2 fruit fly cellular contexts compared by ENCODE assay signal in genomic region chr3L:21192024-21192423, dm6.
TF ChIP-seq lines count a peak whose summit lies in the region.

No protein-coding gene starts in this region.

- TF ChIP-seq CTCF in whole organism, embryonic (GFP tag; optimal IDR thresholded peaks at IDR 0.05; lab: Kevin White, UChicago): no peak

TF ChIP-seq in whole organism, embryonic, 481 proteins besides CTCF, POLR2A, EP300 and RAD21 (continues in another document):
- TF ChIP-seq nom (GFP tag; optimal IDR thresholded peaks at IDR 0.05; lab: Kevin White, UChicago) (peak; percentile 33), Hmr (GFP tag; optimal IDR thresholded peaks at IDR 0.05; lab: Kevin White, UChicago) (peak; percentile 21), klu (GFP tag; IDR thresholded peaks at IDR 0.05; lab: Robert Waterston, UW) (no peak), lab (GFP tag; optimal IDR thresholded peaks at IDR 0.05; lab: Kevin White, UChicago) (peak; percentile 61), Deaf1 (tag; optimal IDR thresholded peaks at IDR 0.05; lab: Kevin White, UChicago) (peak; percentile 28), mirr (GFP tag; optimal IDR thresholded peaks at IDR 0.05; lab: Kevin White, UChicago) (peak; percentile 44), scrt (GFP tag; optimal IDR thresholded peaks at IDR 0.05; lab: Kevin White, UChicago) (peak; percentile 66), ci (GFP tag; IDR thresholded peaks at IDR 0.05; lab: Robert Waterston, UW) (0 out of 3 replicates have a peak, but pooled peaks have one; percentile 10), CG15514 (GFP tag; optimal IDR thresholded peaks at IDR 0.05; lab: Kevin White, UChicago) (peak; percentile 32), Spps (tag; optimal IDR thresholded peaks at IDR 0.05; lab: Kevin White, UChicago) (no peak), CG34376 (GFP tag; optimal IDR thresholded peaks at IDR 0.05; lab: Kevin White, UChicago) (peak; percentile 65), CG13296 (GFP tag; optimal IDR thresholded peaks at IDR 0.05; lab: Kevin White, UChicago) (peak; percentile 35), CG13287 (GFP tag; IDR thresholded peaks at IDR 0.05; lab: Robert Waterston, UW; ENCODE audit: partially characterized antibody) (no peak), CG32532 (GFP tag; IDR thresholded peaks at IDR 0.05; lab: Robert Waterston, UW) (0 out of 2 replicates have a peak, but pooled peaks have one; percentile 6), CG6854 (GFP tag; optimal IDR thresholded peaks at IDR 0.05; lab: Kevin White, UChicago) (peak; percentile 33), CG13894 (tag; optimal IDR thresholded peaks at IDR 0.05; lab: Kevin White, UChicago) (peak; percentile 43), CG17385 (GFP tag; optimal IDR thresholded peaks at IDR 0.05; lab: Kevin White, UChicago) (peak; percentile 38), CG10654 (GFP tag; optimal IDR thresholded peaks at IDR 0.05; lab: Kevin White, UChicago) (no peak), B-H2 (GFP tag; optimal IDR thresholded peaks at IDR 0.05; lab: Kevin White, UChicago) (peak; percentile 10), CG6272 (GFP tag; IDR thresholded peaks at IDR 0.05; lab: Robert Waterston, UW) (no peak), CG3065 (GFP tag; optimal IDR thresholded peaks at IDR 0.05; lab: Kevin White, UChicago) (no peak), CG3847 (GFP tag; IDR thresholded peaks at IDR 0.05; lab: Robert Waterston, UW) (no peak), Med (GFP tag; lab: Kevin White, UChicago) (peak; percentile 80), Trl (optimal IDR thresholded peaks at IDR 0.05; lab: Kevin White, UChicago) (peak; percentile 24 to 25), Trl (GFP tag; optimal IDR thresholded peaks at IDR 0.05; lab: Kevin White, UChicago) (no peak), C15 (GFP tag; IDR thresholded peaks at IDR 0.05; lab: Robert Waterston, UW) (no peak), onecut (GFP tag; IDR thresholded peaks at IDR 0.05; lab: Robert Waterston, UW) (peak; percentile 70), CG42726 (GFP tag; IDR thresholded peaks at IDR 0.05; lab: Robert Waterston, UW; ENCODE audit: partially characterized antibody) (no peak), hkb (optimal IDR thresholded peaks at IDR 0.05; lab: Kevin White, UChicago) (no peak), hkb (GFP tag; IDR thresholded peaks at IDR 0.05; lab: Robert Waterston, UW) (no peak), CG32772 (GFP tag; IDR thresholded peaks at IDR 0.05; lab: Robert Waterston, UW) (no peak), CG12071 (GFP tag; optimal IDR thresholded peaks at IDR 0.05; lab: Kevin White, UChicago) (peak; percentile 33), Rfx (GFP tag; IDR thresholded peaks at IDR 0.05; lab: Robert Waterston, UW) (peak; percentile 31; the same call in 1 of the 2 replicates), CG6765 (GFP tag; optimal IDR thresholded peaks at IDR 0.05; lab: Kevin White, UChicago) (peak; percentile 60), Xbp1 (GFP tag; optimal IDR thresholded peaks at IDR 0.05; lab: Kevin White, UChicago) (no peak), phol (tag; optimal IDR thresholded peaks at IDR 0.05; lab: Kevin White, UChicago) (no peak), Ets97D (GFP tag; optimal IDR thresholded peaks at IDR 0.05; lab: Kevin White, UChicago) (peak; percentile 67), CG17328 (GFP tag; IDR thresholded peaks at IDR 0.05; lab: Robert Waterston, UW) (0 out of 2 replicates have a peak, but pooled peaks have one; percentile 12), Meics (GFP tag; optimal IDR thresholded peaks at IDR 0.05; lab: Kevin White, UChicago) (peak; percentile 34), Hand (GFP tag; optimal IDR thresholded peaks at IDR 0.05; lab: Kevin White, UChicago) (peak; percentile 40), Blimp-1 (GFP tag; optimal IDR thresholded peaks at IDR 0.05; lab: Kevin White, UChicago) (no peak), CG7928 (GFP tag; optimal IDR thresholded peaks at IDR 0.05; lab: Kevin White, UChicago) (no peak), eyg (GFP tag; optimal IDR thresholded peaks at IDR 0.05; lab: Kevin White, UChicago) (no peak), Ets65A (GFP tag; lab: Kevin White, UChicago) (no peak), gsb-n (tag; optimal IDR thresholded peaks at IDR 0.05; lab: Kevin White, UChicago) (no peak), pfk (GFP tag; optimal IDR thresholded peaks at IDR 0.05; lab: Kevin White, UChicago) (peak; percentile 44)

TF ChIP-seq in whole organism, prepupa, 60 proteins besides CTCF, POLR2A, EP300 and RAD21:
- TF ChIP-seq Blimp-1 (GFP tag; optimal IDR thresholded peaks at IDR 0.05; lab: Kevin White, UChicago) (no peak), Eip78C (GFP tag; lab: Kevin White, UChicago) (peak; percentile 58)

Comparison
In these comparisons a context has a peak if more than half of its experiments do, and no peak if none do; other contexts are left out.
1. Of the 7 proteins assayed by ChIP-seq in both whole organism, embryonic and whole organism, prepupa: peak only in whole organism, embryonic: CG16779 and CG6854; only in whole organism, prepupa: none; in both: none; in neither: 5.